Fruit fly (Drosophila melanogaster): ENCODE results near the gene CG8534.

Gene CG8534

DNA sequence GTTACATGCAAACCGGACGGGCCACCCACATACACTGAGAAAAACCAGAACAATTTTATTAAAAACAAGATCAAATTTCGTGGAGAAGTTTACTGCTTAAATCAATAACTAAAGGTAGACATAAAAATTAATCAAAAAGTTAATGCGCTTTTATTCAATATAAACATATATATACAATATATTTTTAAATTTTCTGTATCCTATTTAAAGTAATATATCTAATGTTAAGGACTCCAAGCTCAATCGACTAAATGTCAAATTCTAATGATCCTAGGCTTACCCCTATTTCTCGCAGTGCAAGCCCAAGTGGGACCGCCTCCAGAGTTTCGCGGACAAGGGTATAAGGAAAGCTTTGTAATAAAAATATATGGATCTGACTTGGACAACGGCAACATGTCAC is 45.2 kb downstream of the CG8534 start (continued):
- peak; percentile 12 for TF ChIP-seq cwo (GFP tag; optimal IDR thresholded peaks at IDR 0.05)
- no peak for TF ChIP-seq toy (GFP tag; IDR thresholded peaks at IDR 0.05)
- TF ChIP-seq fd96Cb (tag; optimal IDR thresholded peaks at IDR 0.05) = peak; percentile 6
- TF ChIP-seq CG10366 (GFP tag; IDR thresholded peaks at IDR 0.05) = no peak
- TF ChIP-seq Rfx (GFP tag; IDR thresholded peaks at IDR 0.05) = peak; percentile 24; the same call in 1 of the 2 replicates
- TF ChIP-seq CG16779 (GFP tag; IDR thresholded peaks at IDR 0.05) = no peak
- TF ChIP-seq Med (GFP tag) = no peak
- peak; percentile 65 for TF ChIP-seq lab (GFP tag; optimal IDR thresholded peaks at IDR 0.05)
- TF ChIP-seq TFAM (GFP tag; optimal IDR thresholded peaks at IDR 0.05) = no peak
- TF ChIP-seq grau (tag; optimal IDR thresholded peaks at IDR 0.05) = peak; percentile 43
- no peak for TF ChIP-seq CG4360 (GFP tag; IDR thresholded peaks at IDR 0.05)
- TF ChIP-seq scrt (GFP tag; optimal IDR thresholded peaks at IDR 0.05) = peak; percentile 24
- no peak for TF ChIP-seq zen2 (GFP tag; IDR thresholded peaks at IDR 0.05; ENCODE audit: partially characterized antibody)
- peak; percentile 13 for TF ChIP-seq CG12659 (GFP tag; optimal IDR thresholded peaks at IDR 0.05)
- TF ChIP-seq sima (GFP tag; optimal IDR thresholded peaks at IDR 0.05) = no peak
- no peak for TF ChIP-seq tio (GFP tag; optimal IDR thresholded peaks at IDR 0.05)
- TF ChIP-seq CG6175 (GFP tag; IDR thresholded peaks at IDR 0.05) = no peak
- TF ChIP-seq CG18599 (GFP tag; optimal IDR thresholded peaks at IDR 0.05) = peak; percentile 64
- TF ChIP-seq Fer1 (GFP tag; optimal IDR thresholded peaks at IDR 0.05) = peak; percentile 61
- no peak for TF ChIP-seq CG8944 (GFP tag; optimal IDR thresholded peaks at IDR 0.05)
- no peak for TF ChIP-seq vnd (GFP tag; IDR thresholded peaks at IDR 0.05; ENCODE audit: partially characterized antibody)
- no peak for TF ChIP-seq CG15073 (GFP tag; optimal IDR thresholded peaks at IDR 0.05)
- no peak for TF ChIP-seq Ets97D (GFP tag; optimal IDR thresholded peaks at IDR 0.05)
- TF ChIP-seq CG3995 (GFP tag; optimal IDR thresholded peaks at IDR 0.05) = no peak
- TF ChIP-seq HLH54F (GFP tag; optimal IDR thresholded peaks at IDR 0.05) = no peak
- no peak for TF ChIP-seq ATbp (GFP tag; optimal IDR thresholded peaks at IDR 0.05)
- no peak for TF ChIP-seq pita (GFP tag; optimal IDR thresholded peaks at IDR 0.05)
- TF ChIP-seq Dll (GFP tag; IDR thresholded peaks at IDR 0.05; ENCODE audit: partially characterized antibody) = no peak
- no peak for TF ChIP-seq CG17385 (GFP tag; optimal IDR thresholded peaks at IDR 0.05)
- no peak for TF ChIP-seq CG18764 (GFP tag; optimal IDR thresholded peaks at IDR 0.05)
- TF ChIP-seq Abd-B (GFP tag; optimal IDR thresholded peaks at IDR 0.05) = no peak
- TF ChIP-seq chinmo (GFP tag; IDR thresholded peaks at IDR 0.05; ENCODE audit: partially characterized antibody) = no peak
- no peak for TF ChIP-seq Spps (tag; optimal IDR thresholded peaks at IDR 0.05)

DNA sequence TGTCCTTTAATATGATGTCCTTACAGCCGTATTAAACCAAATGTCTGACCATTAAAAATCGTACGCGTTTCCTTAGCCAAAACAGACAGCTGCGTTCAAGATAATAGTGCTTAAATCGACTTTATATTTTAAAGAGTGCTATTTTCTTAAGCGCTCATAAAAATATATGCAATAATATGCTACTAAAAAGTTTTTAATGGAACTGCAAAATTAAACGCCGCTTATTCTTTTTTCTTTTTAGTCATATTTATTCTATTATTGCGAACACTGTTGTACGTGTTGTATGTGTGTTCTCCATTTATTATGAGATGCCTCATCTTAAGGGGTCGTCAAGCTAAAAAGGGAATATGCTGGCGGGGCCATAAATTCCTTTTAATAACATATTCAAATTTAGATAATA is 48.0 kb downstream of the CG8534 start:
- TF ChIP-seq Blimp-1 (GFP tag; optimal IDR thresholded peaks at IDR 0.05) (peak; percentile 31), zfh1 (GFP tag; IDR thresholded peaks at IDR 0.05) (no peak), CG11504 (tag; optimal IDR thresholded peaks at IDR 0.05) (peak; percentile 48), gsb-n (tag; optimal IDR thresholded peaks at IDR 0.05) (no peak), Hey (tag; optimal IDR thresholded peaks at IDR 0.05) (no peak), Fer1 (GFP tag; optimal IDR thresholded peaks at IDR 0.05) (peak; percentile 41), CG1603 (tag; optimal IDR thresholded peaks at IDR 0.05) (no peak), maf-S (GFP tag; optimal IDR thresholded peaks at IDR 0.05) (no peak), org-1 (GFP tag; optimal IDR thresholded peaks at IDR 0.05) (no peak), sna (GFP tag; IDR thresholded peaks at IDR 0.05; ENCODE audit: partially characterized antibody) (no peak), Hmr (GFP tag; optimal IDR thresholded peaks at IDR 0.05) (no peak), Ada2b (GFP tag; IDR thresholded peaks at IDR 0.05) (peak; percentile 15; the same call in 1 of the 2 replicates), vnd (GFP tag; IDR thresholded peaks at IDR 0.05; ENCODE audit: partially characterized antibody) (no peak), mam (GFP tag; optimal IDR thresholded peaks at IDR 0.05) (no peak), az2 (GFP tag; optimal IDR thresholded peaks at IDR 0.05) (no peak), lab (GFP tag; optimal IDR thresholded peaks at IDR 0.05) (peak; percentile 51), row (GFP tag; IDR thresholded peaks at IDR 0.05) (0 out of 3 replicates have a peak, but pooled peaks have one; percentile 8), CG8388 (GFP tag; optimal IDR thresholded peaks at IDR 0.05) (no peak), CG15011 (GFP tag; optimal IDR thresholded peaks at IDR 0.05) (no peak), ems (GFP tag; optimal IDR thresholded peaks at IDR 0.05) (no peak), sens (GFP tag) (peak; percentile 62), CG18599 (GFP tag; optimal IDR thresholded peaks at IDR 0.05) (peak; percentile 12)

Data from whole organism, embryonic.